Fruit fly (Drosophila melanogaster) whole organism, wandering third instar larva: ENCODE measurements around the gene CG32813.

Experiments
- Jra ChIP-seq: sonication (Bioruptor generic); optimal IDR thresholded peaks from 2 replicates; lab custom pipeline; 2016; ENCODE audit warnings: missing biosample characterization, missing genetic modification characterization
- Myc ChIP-seq: fragments of >200 bp; optimal IDR thresholded peaks from 2 replicates; lab custom pipeline; 2017
- N ChIP-seq: fragments of >200 bp; optimal IDR thresholded peaks from 2 replicates; lab custom pipeline; 2018; ENCODE audit warnings: missing biosample characterization, missing external identifiers, missing genetic modification characterization
- Vsx2 ChIP-seq: fragments of 200-300, 225-300 bp; sonication (Bioruptor generic); optimal IDR thresholded peaks from 2 replicates; lab custom pipeline; 2018; ENCODE audit warnings: missing biosample characterization, missing genetic modification characterization; ENCODE audit not compliant: partially characterized antibody
- br ChIP-seq: fragments of 200-800 bp; sonication (Bioruptor generic); optimal IDR thresholded peaks from 2 replicates; lab custom pipeline; 2016; ENCODE audit warnings: missing biosample characterization, missing genetic modification characterization
- dmrt93B ChIP-seq: fragments of 200-800 bp; sonication (Bioruptor generic); optimal IDR thresholded peaks from 2 replicates; lab custom pipeline; 2018; ENCODE audit warnings: missing biosample characterization, mild to moderate bottlenecking, missing genetic modification characterization
- jim ChIP-seq: fragments of 175-275, 200-325 bp; sonication (Bioruptor generic); optimal IDR thresholded peaks from 2 replicates; lab custom pipeline; 2016; ENCODE audit warnings: missing biosample characterization, mild to moderate bottlenecking, missing genetic modification characterization
- pan ChIP-seq: fragments of >200 bp; optimal IDR thresholded peaks from 2 replicates; lab custom pipeline; 2017
- rgr ChIP-seq: fragments of 200-800 bp; sonication (Bioruptor generic); optimal IDR thresholded peaks from 3 replicates; lab custom pipeline; 2016; ENCODE audit warnings: missing biosample characterization, mild to moderate bottlenecking, missing genetic modification characterization
- usp ChIP-seq: fragments of >200 bp; optimal IDR thresholded peaks from 2 replicates; lab custom pipeline; 2017; ENCODE audit warnings: missing biosample characterization, missing genetic modification characterization

- TF ChIP-seq jim (GFP tag; lab: Kevin White, UChicago) = no peak
- no peak for TF ChIP-seq N
- no peak for TF ChIP-seq rgr (GFP tag; lab: Kevin White, UChicago)
- no peak for TF ChIP-seq dmrt93B (GFP tag; lab: Kevin White, UChicago)
- no peak for TF ChIP-seq Myc
- no peak for TF ChIP-seq pan
- no peak for TF ChIP-seq br (GFP tag; lab: Kevin White, UChicago)
- no peak for TF ChIP-seq Jra (GFP tag; lab: Kevin White, UChicago)
- TF ChIP-seq usp (GFP tag; lab: Kevin White, UChicago) = no peak
- TF ChIP-seq Vsx2 (GFP tag; lab: Kevin White, UChicago) = no peak
Observed at dm6 chrX:1341528-1341927, 39.2 kb upstream of the CG32813 start, which contains the start of gene CG11409.
